Fruit fly (Drosophila melanogaster) Kc167 (cell line): ENCODE measurements around the gene CG11368.

Experiments
- h ChIP-seq: fragments of >200 bp; optimal IDR thresholded peaks from 3 replicates; lab custom pipeline; 2018; ENCODE audit warnings: missing external identifiers
- insv ChIP-seq: fragments of >200 bp; optimal IDR thresholded peaks from 3 replicates; lab custom pipeline; 2018; ENCODE audit warnings: missing external identifiers

- TF ChIP-seq h (lab: Kevin White, UChicago) (no peak), insv (lab: Kevin White, UChicago) (no peak)
These were observed 10.1 kb downstream of the CG11368 start for dm6 chrX:7462089-7462488.
